Fruit fly (Drosophila melanogaster): ENCODE measurements around the gene PolrMT.

The PolrMT gene

DNA sequence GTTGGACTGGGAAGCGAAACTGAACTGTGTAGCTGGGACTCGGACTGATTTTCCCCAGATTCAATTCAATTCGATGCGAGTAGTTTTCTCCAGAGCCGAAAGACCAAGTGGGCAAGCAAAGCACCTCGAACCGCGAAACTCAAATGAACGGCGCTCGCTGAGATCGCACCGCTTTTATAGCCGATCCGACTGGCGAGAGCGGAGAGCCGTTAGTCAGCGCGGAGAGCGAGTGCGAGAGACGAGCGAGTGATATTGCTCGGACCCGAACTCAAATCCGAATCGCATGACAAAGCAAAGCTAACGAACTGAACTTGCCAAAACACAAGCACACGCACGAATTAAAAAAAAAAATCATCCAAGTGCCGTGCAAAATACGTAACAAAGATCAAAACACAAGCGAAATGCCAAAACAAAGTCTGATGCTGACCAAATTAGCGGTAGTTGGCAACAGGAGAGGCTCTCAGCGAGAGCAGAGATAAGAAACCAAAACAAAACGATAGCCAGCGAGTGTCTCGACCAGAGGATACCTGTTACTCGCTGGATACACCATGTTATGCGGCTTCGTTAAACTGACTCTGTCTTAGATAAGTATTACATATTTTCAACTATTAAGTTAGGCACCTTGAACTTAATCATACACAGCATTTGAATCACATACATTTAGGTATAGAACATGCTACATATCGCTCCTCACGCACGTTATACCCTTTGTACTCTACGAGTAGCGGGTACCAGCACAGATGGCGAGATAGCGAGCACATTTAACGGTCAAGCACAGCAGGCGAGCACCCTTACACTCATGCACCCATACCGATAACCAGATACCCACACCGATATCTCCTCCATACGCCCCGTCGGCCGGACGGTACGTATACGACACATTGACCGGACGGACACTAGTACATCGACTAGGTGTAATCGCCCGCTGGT is 11.0 kb upstream of the PolrMT start (continued):
- TF ChIP-seq bsh (GFP tag; optimal IDR thresholded peaks at IDR 0.05) (peak in 1 of 2 experiments; percentile 60), Neu2 (GFP tag; optimal IDR thresholded peaks at IDR 0.05; ENCODE audit: borderline replicate concordance) (no peak), CG4820 (GFP tag; optimal IDR thresholded peaks at IDR 0.05) (peak; percentile 61), Poxn (GFP tag; IDR thresholded peaks at IDR 0.05) (0 out of 2 replicates have a peak, but pooled peaks have one; percentile 43), Mad (GFP tag; optimal IDR thresholded peaks at IDR 0.05) (peak; percentile 49), CG6689 (GFP tag; IDR thresholded peaks at IDR 0.05) (peak; percentile 85), CG7839 (tag; optimal IDR thresholded peaks at IDR 0.05) (peak; percentile 78), CG4360 (GFP tag; IDR thresholded peaks at IDR 0.05) (no peak), eyg (GFP tag; optimal IDR thresholded peaks at IDR 0.05) (no peak)

- TF ChIP-seq fd102C (GFP tag; optimal IDR thresholded peaks at IDR 0.05) (no peak), CG9727 (GFP tag; optimal IDR thresholded peaks at IDR 0.05) (peak; percentile 32), CG8290 (GFP tag; optimal IDR thresholded peaks at IDR 0.05) (no peak), CG8290 (tag; optimal IDR thresholded peaks at IDR 0.05) (peak in 1 of 2 experiments; percentile 20), Dbx (GFP tag; IDR thresholded peaks at IDR 0.05) (0 out of 3 replicates have a peak, but pooled peaks have one; percentile 31), chinmo (GFP tag; IDR thresholded peaks at IDR 0.05; ENCODE audit: partially characterized antibody) (0 out of 4 replicates have a peak, but pooled peaks have one; percentile 11), Asciz (GFP tag; optimal IDR thresholded peaks at IDR 0.05) (no peak), gfzf (GFP tag; optimal IDR thresholded peaks at IDR 0.05) (peak; percentile 11), slbo (GFP tag; IDR thresholded peaks at IDR 0.05) (0 out of 2 replicates have a peak, but pooled peaks have one; percentile 11), CG12071 (GFP tag; optimal IDR thresholded peaks at IDR 0.05) (no peak), CG3407 (GFP tag; optimal IDR thresholded peaks at IDR 0.05) (peak; percentile 36), CG34422 (GFP tag; IDR thresholded peaks at IDR 0.05) (0 out of 3 replicates have a peak, but pooled peaks have one; percentile 21), Atf3 (GFP tag; optimal IDR thresholded peaks at IDR 0.05) (no peak), ewg (GFP tag; optimal IDR thresholded peaks at IDR 0.05) (peak; percentile 21), tin (GFP tag; optimal IDR thresholded peaks at IDR 0.05) (no peak), CG2199 (GFP tag; IDR thresholded peaks at IDR 0.05) (0 out of 3 replicates have a peak, but pooled peaks have one; percentile 52), CG12744 (GFP tag; optimal IDR thresholded peaks at IDR 0.05) (no peak), pan (optimal IDR thresholded peaks at IDR 0.05) (no peak), pan (GFP tag; optimal IDR thresholded peaks at IDR 0.05 in 1 of 2, IDR thresholded peaks at IDR 0.05 in 1 of 2) (no peak), gro (GFP tag; optimal IDR thresholded peaks at IDR 0.05) (no peak), HmgD (GFP tag; optimal IDR thresholded peaks at IDR 0.05) (no peak), CG8089 (GFP tag; optimal IDR thresholded peaks at IDR 0.05) (no peak), Side (GFP tag; optimal IDR thresholded peaks at IDR 0.05) (no peak), CG16813 (GFP tag; IDR thresholded peaks at IDR 0.05; ENCODE audit: partially characterized antibody) (peak; percentile 36; the same call in 1 of the 3 replicates), CG3847 (GFP tag; IDR thresholded peaks at IDR 0.05) (0 out of 2 replicates have a peak, but pooled peaks have one; percentile 7), E2f1 (GFP tag; IDR thresholded peaks at IDR 0.05) (0 out of 2 replicates have a peak, but pooled peaks have one; percentile 22), grn (GFP tag; optimal IDR thresholded peaks at IDR 0.05) (no peak), CG12769 (tag; optimal IDR thresholded peaks at IDR 0.05) (peak; percentile 91), stwl (tag; optimal IDR thresholded peaks at IDR 0.05) (peak; percentile 7), wek (GFP tag; optimal IDR thresholded peaks at IDR 0.05) (no peak), Ptx1 (GFP tag; IDR thresholded peaks at IDR 0.05) (no peak), so (GFP tag; IDR thresholded peaks at IDR 0.05) (peak; percentile 31; the same call in 1 of the 3 replicates), E2f2 (GFP tag; IDR thresholded peaks at IDR 0.05) (peak; percentile 11; the same call in 1 of the 2 replicates), YL-1 (GFP tag; optimal IDR thresholded peaks at IDR 0.05) (peak; percentile 2), pita (GFP tag; optimal IDR thresholded peaks at IDR 0.05) (peak; percentile 48), CTCF (GFP tag; optimal IDR thresholded peaks at IDR 0.05) (peak; percentile 63), CG2120 (GFP tag; optimal IDR thresholded peaks at IDR 0.05) (no peak), pb (GFP tag; optimal IDR thresholded peaks at IDR 0.05) (no peak), prd (optimal IDR thresholded peaks at IDR 0.05) (no peak), prd (GFP tag; IDR thresholded peaks at IDR 0.05) (0 out of 3 replicates have a peak, but pooled peaks have one; percentile 30)
Measured at dm6 chr2L:1118149-1118548, 10.0 kb upstream of the PolrMT start.
